Fruit fly (Drosophila melanogaster) whole organism, embryonic: ENCODE results near the gene CG3815.

ENCODE experiments used
- Bdp1 ChIP-seq: fragments of 200-800 bp; sonication (Bioruptor generic); optimal IDR thresholded peaks from 3 replicates; lab custom pipeline; 2016; ENCODE audit warnings: missing biosample characterization, missing genetic modification characterization
- CG10959 ChIP-seq: fragments of 200-800 bp; sonication (Bioruptor generic); IDR thresholded peaks from 2 replicates; pipeline ENCODE4 v1.3.6; 2022; ENCODE audit warnings: missing biosample characterization, missing genetic modification characterization
- CG11093 ChIP-seq: fragments of 200-800 bp; sonication (Bioruptor generic); IDR thresholded peaks from 3 replicates; pipeline ENCODE4 v1.3.6; 2022; ENCODE audit warnings: missing biosample characterization, missing genetic modification characterization
- CG11695 ChIP-seq: fragments of 200-800 bp; sonication (Bioruptor generic); IDR thresholded peaks from 3 replicates; pipeline ENCODE4 v1.3.6; 2022; ENCODE audit warnings: missing biosample characterization, missing genetic modification characterization
- CG12155 ChIP-seq: fragments of 200-800 bp; sonication (Bioruptor generic); optimal IDR thresholded peaks from 3 replicates; lab custom pipeline; 2016; ENCODE audit warnings: missing biosample characterization, missing genetic modification characterization
- CG12942 ChIP-seq: fragments of 200-800 bp; sonication (Bioruptor generic); optimal IDR thresholded peaks from 3 replicates; lab custom pipeline; 2016; ENCODE audit warnings: missing biosample characterization, missing genetic modification characterization
- CG14965 ChIP-seq: fragments of 200-800 bp; sonication (Bioruptor generic); optimal IDR thresholded peaks from 2 replicates; lab custom pipeline; 2016; ENCODE audit warnings: missing biosample characterization, missing genetic modification characterization, borderline replicate concordance
- CG1529 ChIP-seq: fragments of 200-800 bp; sonication (Bioruptor generic); optimal IDR thresholded peaks from 3 replicates; lab custom pipeline; 2018; ENCODE audit warnings: missing biosample characterization, missing genetic modification characterization
- CG1647 ChIP-seq: fragments of 200-800 bp; sonication (Bioruptor generic); optimal IDR thresholded peaks from 3 replicates; lab custom pipeline; 2016; ENCODE audit warnings: missing biosample characterization, missing genetic modification characterization
- CG17612 ChIP-seq: fragments of 200-800 bp; sonication (Bioruptor generic); IDR thresholded peaks from 2 replicates; pipeline ENCODE4 v1.3.6; 2022; ENCODE audit warnings: missing biosample characterization, missing genetic modification characterization
- CG30431 ChIP-seq: fragments of 200-800 bp; sonication (Bioruptor generic); optimal IDR thresholded peaks from 2 replicates; lab custom pipeline; 2017; ENCODE audit warnings: missing biosample characterization, missing genetic modification characterization
- CG3065 ChIP-seq: fragments of 200-800 bp; sonication (Bioruptor generic); optimal IDR thresholded peaks from 2 replicates; lab custom pipeline; 2016; ENCODE audit warnings: missing biosample characterization, missing genetic modification characterization
- CG3407 ChIP-seq: fragments of 200-800 bp; sonication (Bioruptor generic); optimal IDR thresholded peaks from 2 replicates; lab custom pipeline; 2018; ENCODE audit warnings: missing biosample characterization, mild to moderate bottlenecking, missing genetic modification characterization
- CG3838 ChIP-seq: fragments of 200-800 bp; sonication (Bioruptor generic); optimal IDR thresholded peaks from 3 replicates; lab custom pipeline; 2016; ENCODE audit warnings: missing biosample characterization, missing genetic modification characterization
- CG6272 ChIP-seq: fragments of 200-800 bp; sonication (Bioruptor generic); IDR thresholded peaks from 2 replicates; pipeline ENCODE4 v1.3.6; 2022; ENCODE audit warnings: missing biosample characterization, missing genetic modification characterization
- CG7745 ChIP-seq: fragments of 200-800 bp; sonication (Bioruptor generic); optimal IDR thresholded peaks from 2 replicates; lab custom pipeline; 2018; ENCODE audit warnings: missing biosample characterization, mild to moderate bottlenecking, missing genetic modification characterization, moderate library complexity
- CG8388 ChIP-seq: fragments of 200-800 bp; sonication (Bioruptor generic); optimal IDR thresholded peaks from 2 replicates; lab custom pipeline; 2019; ENCODE audit warnings: missing biosample characterization, mild to moderate bottlenecking, missing genetic modification characterization, moderate library complexity
- CG8765 ChIP-seq: fragments of 200-800 bp; sonication (Bioruptor generic); IDR thresholded peaks from 2 replicates; pipeline ENCODE4 v1.3.6; 2022; ENCODE audit warnings: missing biosample characterization, missing genetic modification characterization
- CG9817 ChIP-seq: fragments of 200-800 bp; sonication (Bioruptor generic); optimal IDR thresholded peaks from 2 replicates; lab custom pipeline; 2018; ENCODE audit warnings: missing biosample characterization, mild to moderate bottlenecking, missing genetic modification characterization, moderate library complexity
- CkIIα-i1 ChIP-seq: fragments of 200-800 bp; sonication (Bioruptor generic); IDR thresholded peaks from 2 replicates; pipeline ENCODE4 v1.3.6; 2022; ENCODE audit warnings: missing biosample characterization, missing genetic modification characterization
- Dad ChIP-seq: fragments of 200-800 bp; sonication (Bioruptor generic); optimal IDR thresholded peaks from 3 replicates; lab custom pipeline; 2016; ENCODE audit warnings: missing biosample characterization, missing genetic modification characterization
- Dip3 ChIP-seq: fragments of 200-800 bp; sonication (Bioruptor generic); optimal IDR thresholded peaks from 3 replicates; lab custom pipeline; 2016; ENCODE audit warnings: missing biosample characterization, missing genetic modification characterization
- E2f1 ChIP-seq: fragments of 200-800 bp; sonication (Bioruptor generic); IDR thresholded peaks from 2 replicates; pipeline ENCODE4 v1.3.6; 2022; ENCODE audit warnings: missing biosample characterization, missing genetic modification characterization
- Eip74EF ChIP-seq, 2 experiments: fragments of 200-800 bp in 1 of 2; fragments of >200 bp in 1 of 2; sonication (Bioruptor generic) in 1 of 2; optimal IDR thresholded peaks; 2 replicates each; lab custom pipeline; 2017 to 2019; ENCODE audit warnings: missing biosample characterization in 2 of 2, missing genetic modification characterization in 2 of 2, mild to moderate bottlenecking in 1 of 2, moderate library complexity in 1 of 2
- Gsc ChIP-seq: fragments of 200-800 bp; sonication (Bioruptor generic); IDR thresholded peaks from 2 replicates; pipeline ENCODE4 v1.3.6; 2022; ENCODE audit warnings: missing biosample characterization, missing genetic modification characterization
- Gug ChIP-seq: fragments of 200-800 bp; sonication (Bioruptor generic); IDR thresholded peaks from 4 replicates; pipeline ENCODE4 v1.3.6; 2022; ENCODE audit warnings: missing biosample characterization, missing genetic modification characterization
- HmgD ChIP-seq: fragments of 200-800 bp; sonication (Bioruptor generic); optimal IDR thresholded peaks from 3 replicates; lab custom pipeline; 2016; ENCODE audit warnings: missing biosample characterization, missing genetic modification characterization
- Mrtf ChIP-seq: fragments of 200-800 bp; sonication (Bioruptor generic); IDR thresholded peaks from 3 replicates; pipeline ENCODE4 v1.3.6; 2022; ENCODE audit warnings: missing biosample characterization, missing genetic modification characterization
- NFAT ChIP-seq: fragments of 200-800 bp; sonication (Bioruptor generic); IDR thresholded peaks from 2 replicates; pipeline ENCODE4 v1.3.6; 2022; ENCODE audit warnings: missing biosample characterization, missing genetic modification characterization
- Ptx1 ChIP-seq: fragments of 200-800 bp; sonication (Bioruptor generic); IDR thresholded peaks from 2 replicates; pipeline ENCODE4 v1.3.6; 2022; ENCODE audit warnings: missing biosample characterization, missing genetic modification characterization
- Rfx ChIP-seq: fragments of 200-800 bp; sonication (Bioruptor generic); IDR thresholded peaks from 2 replicates; pipeline ENCODE4 v1.3.6; 2022; ENCODE audit warnings: missing biosample characterization, missing genetic modification characterization
- TFAM ChIP-seq: fragments of 200-800 bp; sonication (Bioruptor generic); optimal IDR thresholded peaks from 2 replicates; lab custom pipeline; 2017; ENCODE audit warnings: missing biosample characterization, missing genetic modification characterization, inconsistent platforms
- ci ChIP-seq: fragments of 200-800 bp; sonication (Bioruptor generic); IDR thresholded peaks from 3 replicates; pipeline ENCODE4 v1.3.6; 2022; ENCODE audit warnings: missing biosample characterization, missing genetic modification characterization
- corto ChIP-seq: fragments of 200-800 bp; sonication (Bioruptor generic); optimal IDR thresholded peaks from 2 replicates; lab custom pipeline; 2016; ENCODE audit warnings: missing biosample characterization, mild to moderate bottlenecking, missing genetic modification characterization, moderate library complexity
- crc ChIP-seq: fragments of 200-800 bp; sonication (Bioruptor generic); optimal IDR thresholded peaks from 2 replicates; lab custom pipeline; 2016; ENCODE audit warnings: missing biosample characterization, missing genetic modification characterization
- danr ChIP-seq: fragments of 200-800 bp; sonication (Bioruptor generic); IDR thresholded peaks from 2 replicates; pipeline ENCODE4 v1.3.6; 2022; ENCODE audit warnings: missing biosample characterization, missing genetic modification characterization
- esg ChIP-seq: fragments of 200-800 bp; sonication (Bioruptor generic); conservative IDR thresholded peaks from 2 replicates; pipeline ENCODE4 v1.3.6; 2022; ENCODE audit warnings: missing biosample characterization, missing genetic modification characterization
- grn ChIP-seq: fragments of 200-800 bp; sonication (Bioruptor generic); optimal IDR thresholded peaks from 3 replicates; lab custom pipeline; 2017; ENCODE audit warnings: missing biosample characterization, missing genetic modification characterization
- hth ChIP-seq: fragments of >200 bp; optimal IDR thresholded peaks from 2 replicates; lab custom pipeline; 2017; ENCODE audit warnings: inconsistent platforms
- jing ChIP-seq: fragments of 200-800 bp; sonication (Bioruptor generic); optimal IDR thresholded peaks from 2 replicates; lab custom pipeline; 2018; ENCODE audit warnings: missing biosample characterization, mild to moderate bottlenecking, missing genetic modification characterization
- org-1 ChIP-seq: fragments of 200-800 bp; sonication (Bioruptor generic); optimal IDR thresholded peaks from 2 replicates; lab custom pipeline; 2017; ENCODE audit warnings: missing biosample characterization, missing genetic modification characterization
- run ChIP-seq: fragments of 200-800 bp; sonication (Bioruptor generic); optimal IDR thresholded peaks from 3 replicates; lab custom pipeline; 2018; ENCODE audit warnings: missing biosample characterization, mild to moderate bottlenecking, missing genetic modification characterization
- salm ChIP-seq: fragments of 200-800 bp; sonication (Bioruptor generic); optimal IDR thresholded peaks from 2 replicates; lab custom pipeline; 2018; ENCODE audit warnings: missing biosample characterization, mild to moderate bottlenecking, missing genetic modification characterization
- schlank ChIP-seq: fragments of 200-800 bp; sonication (Bioruptor generic); optimal IDR thresholded peaks from 2 replicates; lab custom pipeline; 2018; ENCODE audit warnings: missing biosample characterization, mild to moderate bottlenecking, missing genetic modification characterization
- sens ChIP-seq: fragments of 200-800 bp; sonication (Bioruptor generic); peaks from one replicate; lab custom pipeline; 2016; ENCODE audit warnings: missing biosample characterization, missing genetic modification characterization
- toy ChIP-seq: fragments of 200-800 bp; sonication (Bioruptor generic); IDR thresholded peaks from 2 replicates; pipeline ENCODE4 v1.3.6; 2022; ENCODE audit warnings: missing biosample characterization, missing genetic modification characterization
- trh ChIP-seq: fragments of 200-800 bp; sonication (Bioruptor generic); optimal IDR thresholded peaks from 2 replicates; lab custom pipeline; 2016; ENCODE audit warnings: missing biosample characterization, missing genetic modification characterization
- wdn ChIP-seq: fragments of 200-800 bp; sonication (Bioruptor generic); IDR thresholded peaks from 2 replicates; pipeline ENCODE4 v1.3.6; 2022; ENCODE audit warnings: missing biosample characterization, missing genetic modification characterization
- wek ChIP-seq: fragments of 200-800 bp; sonication (Bioruptor generic); optimal IDR thresholded peaks from 3 replicates; lab custom pipeline; 2018; ENCODE audit warnings: missing biosample characterization, mild to moderate bottlenecking, missing genetic modification characterization, moderate library complexity
- z ChIP-seq: fragments of 200-800 bp; sonication (Bioruptor generic); IDR thresholded peaks from 3 replicates; pipeline ENCODE4 v1.3.6; 2022; ENCODE audit warnings: missing biosample characterization, missing genetic modification characterization
- zen2 ChIP-seq: fragments of 200-800 bp; sonication (Bioruptor generic); IDR thresholded peaks from 3 replicates; pipeline ENCODE4 v1.3.6; 2022; ENCODE audit warnings: missing biosample characterization, missing genetic modification characterization; ENCODE audit not compliant: partially characterized antibody
- zf30C ChIP-seq: fragments of 200-800 bp; sonication (Bioruptor generic); optimal IDR thresholded peaks from 3 replicates; lab custom pipeline; 2018; ENCODE audit warnings: missing biosample characterization, mild to moderate bottlenecking, missing genetic modification characterization
- zfh1 ChIP-seq: fragments of 200-800 bp; sonication (Bioruptor generic); IDR thresholded peaks from 3 replicates; pipeline ENCODE4 v1.3.6; 2022; ENCODE audit warnings: missing biosample characterization, missing genetic modification characterization

CG3815 gene

dm6 chrX:6287842-6288241 lies 7.3 kb upstream of the CG3815 start, which contains the start of the genes Top3beta and wuho (continued):
- TF ChIP-seq HmgD: peak; percentile 92
- TF ChIP-seq wdn: no peak
- TF ChIP-seq zf30C (GFP tag; lab: Kevin White, UChicago): no peak
- no peak for TF ChIP-seq CG1529
- TF ChIP-seq jing: no peak
- TF ChIP-seq CG1647 (GFP tag; lab: Kevin White, UChicago): no peak
- no peak for TF ChIP-seq CG30431
- TF ChIP-seq CG3065: no peak
- no peak for TF ChIP-seq CG11695 (GFP tag; lab: Robert Waterston, UW)
- TF ChIP-seq CkIIα-i1 (GFP tag; lab: Robert Waterston, UW): no peak
- no peak for TF ChIP-seq CG3407 (GFP tag; lab: Kevin White, UChicago)
- no peak for TF ChIP-seq trh (GFP tag; lab: Kevin White, UChicago)
- TF ChIP-seq danr (GFP tag; lab: Robert Waterston, UW): no peak
- no peak for TF ChIP-seq Eip74EF (GFP tag; optimal IDR thresholded peaks at IDR 0.05; lab: Kevin White, UChicago)
- TF ChIP-seq CG8765: no peak
- no peak for TF ChIP-seq CG10959 (GFP tag; lab: Robert Waterston, UW)
- no peak for TF ChIP-seq CG17612 (GFP tag; lab: Robert Waterston, UW)
- TF ChIP-seq CG9817 (tag; lab: Kevin White, UChicago): no peak
- peak; percentile 87 for TF ChIP-seq CG12155
- TF ChIP-seq ci: peak; percentile 78
- no peak for TF ChIP-seq toy (GFP tag; lab: Robert Waterston, UW)
- TF ChIP-seq Gsc (GFP tag; lab: Robert Waterston, UW): no peak
- TF ChIP-seq hth (lab: Kevin White, UChicago): no peak
- TF ChIP-seq CG12942 (GFP tag; lab: Kevin White, UChicago): no peak
- peak; percentile 81 for TF ChIP-seq wek (GFP tag; lab: Kevin White, UChicago)
- TF ChIP-seq Mrtf (GFP tag; lab: Robert Waterston, UW): no peak
- peak; percentile 100 for TF ChIP-seq grn (GFP tag; lab: Kevin White, UChicago)
- TF ChIP-seq CG8388: no peak
- no peak for TF ChIP-seq schlank (tag; lab: Kevin White, UChicago)
- TF ChIP-seq NFAT (GFP tag; lab: Robert Waterston, UW): 0 out of 2 replicates have a peak, but pooled peaks have one; percentile 20
- TF ChIP-seq CG3838: no peak
- TF ChIP-seq sens (GFP tag; lab: Kevin White, UChicago): peak; percentile 77
- no peak for TF ChIP-seq crc (GFP tag; lab: Kevin White, UChicago)
- peak; percentile 9 for TF ChIP-seq org-1
- TF ChIP-seq run (tag; lab: Kevin White, UChicago): peak; percentile 35
- 0 out of 3 replicates have a peak, but pooled peaks have one; percentile 4 for TF ChIP-seq zfh1 (GFP tag; lab: Robert Waterston, UW)
- no peak for TF ChIP-seq Bdp1
- TF ChIP-seq Gug: no peak
- TF ChIP-seq CG6272 (GFP tag; lab: Robert Waterston, UW): no peak
- TF ChIP-seq zen2 (GFP tag; lab: Robert Waterston, UW): 0 out of 3 replicates have a peak, but pooled peaks have one; percentile 65
- no peak for TF ChIP-seq corto
- TF ChIP-seq Dad (GFP tag; lab: Kevin White, UChicago): peak; percentile 7
- TF ChIP-seq salm (tag; lab: Kevin White, UChicago): peak; percentile 10
- TF ChIP-seq TFAM: no peak
- no peak for TF ChIP-seq Dip3 (GFP tag; lab: Kevin White, UChicago)
- TF ChIP-seq CG11093 (GFP tag; lab: Robert Waterston, UW): no peak
- no peak for TF ChIP-seq E2f1 (GFP tag; lab: Robert Waterston, UW)
- TF ChIP-seq esg (GFP tag; lab: Robert Waterston, UW): no peak
- no peak for TF ChIP-seq z (GFP tag; lab: Robert Waterston, UW)
- no peak for TF ChIP-seq CG14965 (GFP tag; lab: Kevin White, UChicago)
- TF ChIP-seq Rfx (GFP tag; lab: Robert Waterston, UW): peak; percentile 44; the same call in 1 of the 2 replicates
- peak; percentile 34; the same call in 1 of the 2 replicates for TF ChIP-seq Ptx1 (GFP tag; lab: Robert Waterston, UW)
- TF ChIP-seq CG7745 (tag; lab: Kevin White, UChicago): no peak
